Worm (Caenorhabditis elegans) whole organism, L4/young adult: ENCODE data around the gene disl-2.

Experiments
- W03F9.2 ChIP-seq: fragments of 150-350 bp; optimal IDR thresholded peaks from 2 replicates; lab custom pipeline; 2014; ENCODE audit warnings: missing biosample characterization, missing genetic modification characterization
- dao-5 ChIP-seq: sonication (generic microtip); optimal IDR thresholded peaks from 2 replicates; lab custom pipeline; 2016; ENCODE audit warnings: missing genotype, missing genetic modification characterization, moderate library complexity, missing compliant biosample characterization
- him-1 ChIP-seq: sonication (generic microtip); optimal IDR thresholded peaks from 2 replicates; lab custom pipeline; 2016; ENCODE audit warnings: missing genotype, missing genetic modification reagents, missing genetic modification characterization, missing compliant biosample characterization

DNA sequence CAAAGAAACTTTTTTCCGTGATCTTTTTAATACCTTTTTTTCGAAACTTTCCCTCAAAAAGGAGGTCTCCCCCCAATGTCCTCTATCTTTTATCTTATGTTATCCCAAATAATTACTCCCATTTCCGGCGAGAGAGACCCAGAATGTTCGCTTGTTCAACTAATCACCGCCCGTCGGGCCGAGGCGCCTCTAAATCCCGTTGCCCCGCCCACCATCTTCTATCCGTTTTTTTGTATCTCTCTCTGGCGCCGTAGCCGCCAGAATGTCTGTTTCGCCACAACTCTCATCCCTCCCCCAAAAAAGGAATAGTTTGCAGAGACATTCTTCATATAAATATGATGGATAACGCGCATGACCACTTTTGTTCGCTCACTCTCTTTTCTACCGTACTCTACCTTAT is 29.7 kb downstream of the disl-2 start:
- TF ChIP-seq dao-5 (tag; lab: Kevin White, UChicago) (no peak), W03F9.2 (tag; lab: Kevin White, UChicago) (no peak), him-1 (no peak)
